Worm (Caenorhabditis elegans): ENCODE data around the gene Y41C4A.9.

ce11 chrIII:11704377-11704978, 14.0 kb downstream of the Y41C4A.9 start:
- TF ChIP-seq snpc-4 (tag; optimal IDR thresholded peaks at IDR 0.05) (no peak), elt-3 (tag; optimal IDR thresholded peaks at IDR 0.05) (no peak), lsy-2 (tag; optimal IDR thresholded peaks at IDR 0.05) (no peak)
